Worm (Caenorhabditis elegans) whole organism, L3 larva: ENCODE measurements around the gene col-135.
"Not testable (repeated sequence)": the region's sequence is repeated elsewhere in the genome, so short reads cannot be mapped to it uniquely, and the experiment has no call there.

Experiments
- R02D3.7 ChIP-seq: fragments of 150-350 bp; optimal IDR thresholded peaks from 2 replicates; lab custom pipeline; 2014; ENCODE audit warnings: missing biosample characterization, missing genetic modification characterization
- ZK546.5 ChIP-seq: sonication (generic microtip); optimal IDR thresholded peaks from 2 replicates; lab custom pipeline; 2017; ENCODE audit warnings: missing biosample characterization, missing genetic modification characterization
- aly-2 ChIP-seq: fragments of 150-350 bp; optimal IDR thresholded peaks from 2 replicates; lab custom pipeline; 2014; ENCODE audit warnings: missing biosample characterization, missing genetic modification characterization
- ama-1 ChIP-seq: fragments of 150-350 bp; optimal IDR thresholded peaks from 2 replicates; lab custom pipeline; 2018
- ceh-16 ChIP-seq: sonication (generic microtip); optimal IDR thresholded peaks from 2 replicates; lab custom pipeline; 2017; ENCODE audit warnings: missing biosample characterization, missing genetic modification characterization
- ceh-82 ChIP-seq: fragments of 150-350 bp; optimal IDR thresholded peaks from 2 replicates; lab custom pipeline; 2014; ENCODE audit warnings: missing biosample characterization, missing genetic modification characterization
- ceh-9 ChIP-seq: sonication (generic microtip); optimal IDR thresholded peaks from 2 replicates; lab custom pipeline; 2018; ENCODE audit warnings: missing biosample characterization, missing genetic modification characterization
- egl-27 ChIP-seq: sonication (generic microtip); optimal IDR thresholded peaks from 4 replicates; lab custom pipeline; 2017; ENCODE audit warnings: missing biosample characterization, missing genetic modification reagents, missing genetic modification characterization
- egl-5 ChIP-seq: fragments of 150-350 bp; optimal IDR thresholded peaks from 2 replicates; lab custom pipeline; 2017; ENCODE audit warnings: missing biosample characterization, missing genetic modification reagents, missing genetic modification characterization, inconsistent platforms
- elt-1 ChIP-seq: fragments of 150-350 bp; optimal IDR thresholded peaks from 2 replicates; lab custom pipeline; 2014; ENCODE audit warnings: missing biosample characterization, missing genetic modification characterization
- elt-2 ChIP-seq: sonication (generic microtip); optimal IDR thresholded peaks from 2 replicates; lab custom pipeline; 2016; ENCODE audit warnings: missing genetic modification reagents, mild to moderate bottlenecking, missing genetic modification characterization, missing compliant biosample characterization
- eor-1 ChIP-seq, 2 experiments: fragments of 150-350 bp; optimal IDR thresholded peaks; 2 replicates each; lab custom pipeline; 2014 to 2018; ENCODE audit warnings: missing biosample characterization in 2 of 2, missing genetic modification characterization in 2 of 2
- fkh-2 ChIP-seq: fragments of 150-350 bp; optimal IDR thresholded peaks from 2 replicates; lab custom pipeline; 2014; ENCODE audit warnings: missing biosample characterization, missing genetic modification reagents, missing genetic modification characterization
- fos-1 ChIP-seq: fragments of 150-350 bp; optimal IDR thresholded peaks from 2 replicates; lab custom pipeline; 2014; ENCODE audit warnings: missing biosample characterization, missing genetic modification characterization
- hmg-11 ChIP-seq: sonication (generic microtip); optimal IDR thresholded peaks from 2 replicates; lab custom pipeline; 2016; ENCODE audit warnings: missing genetic modification characterization, missing compliant biosample characterization
- lin-15B ChIP-seq: fragments of 150-350 bp; optimal IDR thresholded peaks from 2 replicates; lab custom pipeline; 2014; ENCODE audit warnings: missing biosample characterization, missing genetic modification characterization
- lsy-12 ChIP-seq: sonication (generic microtip); optimal IDR thresholded peaks from 2 replicates; lab custom pipeline; 2016; ENCODE audit warnings: mild to moderate bottlenecking, missing genetic modification characterization, missing compliant biosample characterization
- mdl-1 ChIP-seq: fragments of 150-350 bp; optimal IDR thresholded peaks from 2 replicates; lab custom pipeline; 2014; ENCODE audit warnings: missing biosample characterization, missing genetic modification characterization
- mml-1 ChIP-seq: fragments of 150-350 bp; sonication (generic microtip); optimal IDR thresholded peaks from 3 replicates; lab custom pipeline; 2014; ENCODE audit warnings: missing biosample characterization, missing genetic modification characterization
- nhr-11 ChIP-seq: fragments of 150-350 bp; optimal IDR thresholded peaks from 2 replicates; lab custom pipeline; 2014; ENCODE audit warnings: missing biosample characterization, missing genetic modification characterization
- nhr-12 ChIP-seq: fragments of 150-350 bp; optimal IDR thresholded peaks from 2 replicates; lab custom pipeline; 2014; ENCODE audit warnings: missing biosample characterization, missing genetic modification characterization
- nhr-23 ChIP-seq: fragments of 150-350 bp; optimal IDR thresholded peaks from 2 replicates; lab custom pipeline; 2014; ENCODE audit warnings: missing biosample characterization, missing genetic modification reagents, missing genetic modification characterization
- nhr-237 ChIP-seq: fragments of 150-350 bp; optimal IDR thresholded peaks from 2 replicates; lab custom pipeline; 2014; ENCODE audit warnings: missing biosample characterization, missing genetic modification characterization
- nhr-25 ChIP-seq: sonication (generic microtip); optimal IDR thresholded peaks from 2 replicates; lab custom pipeline; 2017; ENCODE audit warnings: missing biosample characterization, missing genetic modification characterization
- nhr-28 ChIP-seq: fragments of 150-350 bp; optimal IDR thresholded peaks from 2 replicates; lab custom pipeline; 2014; ENCODE audit warnings: missing biosample characterization, missing genetic modification characterization
- nhr-67 ChIP-seq: fragments of 150-350 bp; optimal IDR thresholded peaks from 2 replicates; lab custom pipeline; 2014; ENCODE audit warnings: missing biosample characterization, missing genetic modification characterization
- nhr-76 ChIP-seq: fragments of 150-350 bp; sonication (generic microtip); optimal IDR thresholded peaks from 5 replicates; lab custom pipeline; 2014; ENCODE audit warnings: missing biosample characterization, missing genetic modification characterization
- nhr-77 ChIP-seq: fragments of 150-350 bp; optimal IDR thresholded peaks from 2 replicates; lab custom pipeline; 2014; ENCODE audit warnings: missing biosample characterization, missing genetic modification characterization
- pha-4 ChIP-seq: fragments of 150-350 bp; optimal IDR thresholded peaks from 2 replicates; lab custom pipeline; 2014; ENCODE audit warnings: missing biosample characterization, missing genetic modification reagents, missing genetic modification characterization
- pqm-1 ChIP-seq: fragments of 150-350 bp; optimal IDR thresholded peaks from 2 replicates; lab custom pipeline; 2017; ENCODE audit warnings: missing biosample characterization, missing genetic modification characterization, inconsistent platforms
- sea-2 ChIP-seq: fragments of 150-350 bp; sonication (generic microtip); optimal IDR thresholded peaks from 4 replicates; lab custom pipeline; 2014; ENCODE audit warnings: missing biosample characterization, missing genetic modification reagents, missing genetic modification characterization
- snpc-4 ChIP-seq: fragments of 150-350 bp; optimal IDR thresholded peaks from 2 replicates; lab custom pipeline; 2014; ENCODE audit warnings: missing biosample characterization, missing genetic modification characterization
- unc-62 ChIP-seq: fragments of 150-350 bp; sonication (generic microtip); optimal IDR thresholded peaks from 4 replicates; lab custom pipeline; 2014; ENCODE audit warnings: missing biosample characterization, missing genetic modification reagents, missing genetic modification characterization
- zag-1 ChIP-seq: fragments of 150-350 bp; optimal IDR thresholded peaks from 2 replicates; lab custom pipeline; 2014; ENCODE audit warnings: missing biosample characterization, missing genetic modification characterization
- ztf-4 ChIP-seq: fragments of 150-350 bp; optimal IDR thresholded peaks from 2 replicates; lab custom pipeline; 2014; ENCODE audit warnings: missing biosample characterization, missing genetic modification characterization

Gene col-135

DNA sequence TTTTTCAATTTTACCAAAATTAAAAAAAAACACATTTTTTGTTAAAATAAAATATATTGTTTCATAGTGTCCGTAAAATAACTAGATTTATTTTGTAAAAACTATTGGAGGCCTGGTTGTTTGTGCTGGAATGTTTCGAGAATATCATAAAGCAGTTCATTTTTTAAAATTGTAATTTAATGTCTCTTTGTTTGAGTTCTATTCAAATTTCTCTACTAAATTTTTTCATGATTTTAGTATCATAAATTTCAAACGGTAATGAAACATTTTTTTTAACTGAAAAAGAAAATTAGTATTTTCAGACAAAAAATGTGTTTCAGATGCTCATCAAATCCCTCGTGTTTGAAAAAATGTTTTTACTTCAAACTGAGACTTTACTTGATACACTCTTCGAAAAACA is 34.0 kb upstream of the col-135 start:
- TF ChIP-seq snpc-4 (tag; lab: Kevin White, UChicago) (no peak), nhr-25 (tag; lab: Kevin White, UChicago) (no peak), pqm-1 (no peak), mdl-1 (tag; lab: Kevin White, UChicago) (no peak), elt-1 (tag; lab: Kevin White, UChicago) (no peak), sea-2 (GFP tag; lab: Kevin White, UChicago) (no peak), aly-2 (tag; lab: Kevin White, UChicago) (no peak), nhr-11 (no peak), nhr-23 (tag; lab: Kevin White, UChicago) (no peak), ama-1 (lab: Kevin White, UChicago) (no peak), R02D3.7 (tag; lab: Kevin White, UChicago) (no peak), ZK546.5 (tag; lab: Kevin White, UChicago) (no peak), mml-1 (tag; lab: Kevin White, UChicago) (no peak), nhr-76 (tag; lab: Kevin White, UChicago) (no peak), hmg-11 (no peak), nhr-12 (no peak), nhr-77 (tag; lab: Kevin White, UChicago) (no peak), lsy-12 (no peak), unc-62 (GFP tag; lab: Kevin White, UChicago) (no peak)

DNA sequence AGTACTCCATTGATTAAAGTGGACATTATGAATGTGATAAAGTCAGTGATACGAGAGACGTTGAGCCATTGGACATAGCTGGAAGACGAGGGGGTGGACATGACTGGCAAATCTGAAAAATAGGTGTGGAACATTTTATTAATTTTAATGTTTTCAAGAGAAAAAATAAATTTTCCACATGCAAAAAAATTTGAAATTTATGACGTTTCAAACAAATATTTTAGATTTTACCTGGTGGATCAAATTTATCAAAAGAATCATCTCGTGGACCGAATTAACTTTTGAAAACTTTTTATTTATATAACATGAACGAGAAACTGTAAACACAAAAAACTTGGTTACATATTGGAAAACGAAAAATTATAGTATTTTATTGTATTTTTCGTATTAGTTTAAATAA is 15.5 kb upstream of the col-135 start, which contains the start of gene str-78:
Gene str-78, minus strand, starts transcription at position 101 of the 400 bp plus-strand sequence.
- TF ChIP-seq nhr-25 (tag; lab: Kevin White, UChicago) (no peak), mml-1 (tag; lab: Kevin White, UChicago) (no peak), fos-1 (tag; lab: Kevin White, UChicago) (no peak), nhr-237 (tag; lab: Kevin White, UChicago) (no peak), unc-62 (GFP tag; lab: Kevin White, UChicago) (no peak), ztf-4 (tag; lab: Kevin White, UChicago) (no peak), ceh-9 (tag; lab: Kevin White, UChicago) (no peak), ceh-82 (tag; lab: Kevin White, UChicago) (no peak), mdl-1 (tag; lab: Kevin White, UChicago) (no peak), lsy-12 (no peak), hmg-11 (no peak), egl-27 (no peak), ceh-16 (no peak), nhr-23 (tag; lab: Kevin White, UChicago) (no peak), egl-5 (tag; lab: Kevin White, UChicago) (no peak), zag-1 (tag; lab: Kevin White, UChicago) (no peak)
- TF ChIP-seq, all 47 proteins: peak for 0

DNA sequence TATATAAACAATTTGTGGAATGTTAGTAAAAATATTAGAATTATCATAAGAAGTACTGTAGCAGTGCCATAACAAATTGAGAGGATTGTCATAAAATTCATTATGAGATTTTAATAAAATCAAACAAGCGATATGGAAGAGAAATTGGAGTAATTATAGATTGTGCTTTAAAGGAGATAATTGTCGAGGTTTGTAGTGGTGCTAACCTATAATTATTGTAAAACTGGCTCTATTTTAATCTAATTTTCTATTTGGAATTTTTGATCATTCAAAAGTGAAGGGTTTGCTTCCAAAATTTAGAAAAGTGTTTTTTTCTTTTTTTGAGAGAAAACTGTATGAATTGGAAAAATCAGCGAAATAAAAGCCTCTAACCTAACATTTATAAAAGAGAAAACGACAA is 9.2 kb upstream of the col-135 start, which contains the start of gene srg-51:
Gene srg-51, minus strand, starts transcription at position 101 of the 400 bp plus-strand sequence.
- no peak for TF ChIP-seq lsy-12
- TF ChIP-seq ceh-16, result no peak
- TF ChIP-seq mdl-1 (tag; lab: Kevin White, UChicago), result no peak
- TF ChIP-seq ama-1 (lab: Kevin White, UChicago), result no peak
- no peak for TF ChIP-seq fkh-2
- no peak for TF ChIP-seq egl-5 (tag; lab: Kevin White, UChicago)
- TF ChIP-seq eor-1 (tag; optimal IDR thresholded peaks at IDR 0.05; lab: Kevin White, UChicago), result no peak
- TF ChIP-seq hmg-11, result no peak
- no peak for TF ChIP-seq nhr-25 (tag; lab: Kevin White, UChicago)
- no peak for TF ChIP-seq fos-1 (tag; lab: Kevin White, UChicago)
- TF ChIP-seq pha-4, result no peak
- no peak for TF ChIP-seq aly-2 (tag; lab: Kevin White, UChicago)
- no peak for TF ChIP-seq snpc-4 (tag; lab: Kevin White, UChicago)
- TF ChIP-seq zag-1 (tag; lab: Kevin White, UChicago), result no peak
- TF ChIP-seq elt-2 (tag; lab: Kevin White, UChicago), result no peak

ce11 chrIV:15133899-15134298 is 2.3 kb upstream of the col-135 start, which contains the start of gene M199.8:
TSS of gene M199.8 (minus strand) at chrIV:15133999.
- not testable (repeated sequence) for TF ChIP-seq nhr-67, fos-1, ztf-4 (tag; lab: Kevin White, UChicago)

DNA sequence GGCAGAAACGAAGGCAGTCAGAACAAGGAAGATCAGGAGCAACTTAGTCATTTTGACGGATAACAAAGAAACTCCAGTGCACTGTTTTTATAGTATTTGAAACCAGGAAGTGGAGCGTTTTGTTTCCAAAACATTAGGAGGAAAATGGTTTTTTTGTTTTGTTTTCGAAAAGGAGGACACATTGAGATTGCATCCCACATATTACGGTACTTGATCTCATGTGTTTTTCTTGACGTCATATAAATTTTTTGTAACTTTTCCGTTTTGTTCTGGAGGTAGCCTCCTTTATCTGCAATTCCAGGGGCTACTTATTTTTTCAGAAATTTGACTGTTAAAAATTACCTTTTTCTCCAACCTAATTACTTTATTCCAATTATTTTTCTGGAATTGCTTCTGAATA is 3.9 kb downstream of the col-135 start, which contains the start of gene M199.9:
Gene M199.9, minus strand, starts transcription at position 101 of the 400 bp plus-strand sequence.
- TF ChIP-seq unc-62 (GFP tag; lab: Kevin White, UChicago) (no peak), aly-2 (tag; lab: Kevin White, UChicago) (no peak), lin-15B (no peak), egl-27 (no peak), ZK546.5 (tag; lab: Kevin White, UChicago) (no peak), hmg-11 (no peak), nhr-28 (tag; lab: Kevin White, UChicago) (no peak), eor-1 (tag; optimal IDR thresholded peaks at IDR 0.05; lab: Kevin White, UChicago) (no peak), fkh-2 (no peak)
